Fruit fly (Drosophila melanogaster) whole organism, embryonic: ENCODE data around the gene Prat2.

Experiments
- ATbp ChIP-seq: fragments of 200-800 bp; sonication (Bioruptor generic); optimal IDR thresholded peaks from 2 replicates; lab custom pipeline; 2017; ENCODE audit warnings: missing biosample characterization, mild to moderate bottlenecking, missing genetic modification characterization, missing genetic modification reagents
- CG11695 ChIP-seq: fragments of 200-800 bp; sonication (Bioruptor generic); IDR thresholded peaks from 3 replicates; pipeline ENCODE4 v1.3.6; 2022; ENCODE audit warnings: missing biosample characterization, missing genetic modification characterization
- CG12155 ChIP-seq: fragments of 200-800 bp; sonication (Bioruptor generic); optimal IDR thresholded peaks from 3 replicates; lab custom pipeline; 2016; ENCODE audit warnings: missing biosample characterization, missing genetic modification characterization
- CG13287 ChIP-seq: fragments of 200-800 bp; sonication (Bioruptor generic); IDR thresholded peaks from 2 replicates; pipeline ENCODE4 v1.3.6; 2022; ENCODE audit warnings: missing biosample characterization, missing genetic modification characterization; ENCODE audit not compliant: partially characterized antibody
- CG17802 ChIP-seq: fragments of 200-800 bp; sonication (Bioruptor generic); optimal IDR thresholded peaks from 2 replicates; lab custom pipeline; 2018; ENCODE audit warnings: missing biosample characterization, mild to moderate bottlenecking, missing genetic modification characterization, moderate library complexity
- CG2116 ChIP-seq: fragments of 200-800 bp; sonication (Bioruptor generic); optimal IDR thresholded peaks from 3 replicates; lab custom pipeline; 2018; ENCODE audit warnings: missing biosample characterization, mild to moderate bottlenecking, missing genetic modification characterization
- CG3163 ChIP-seq: fragments of 200-800 bp; sonication (Bioruptor generic); optimal IDR thresholded peaks from 3 replicates; lab custom pipeline; 2016; ENCODE audit warnings: missing biosample characterization, missing genetic modification characterization
- CG32532 ChIP-seq: fragments of 200-800 bp; sonication (Bioruptor generic); IDR thresholded peaks from 2 replicates; pipeline ENCODE4 v1.3.6; 2022; ENCODE audit warnings: missing biosample characterization, missing genetic modification characterization
- CG43689 ChIP-seq: fragments of 200-800 bp; sonication (Bioruptor generic); IDR thresholded peaks from 2 replicates; pipeline ENCODE4 v1.3.6; 2022; ENCODE audit warnings: missing biosample characterization, missing genetic modification characterization
- CG4854 ChIP-seq: fragments of 200-800 bp; sonication (Bioruptor generic); optimal IDR thresholded peaks from 2 replicates; lab custom pipeline; 2016; ENCODE audit warnings: missing biosample characterization, missing genetic modification characterization, inconsistent platforms
- CG7357 ChIP-seq: fragments of 200-800 bp; sonication (Bioruptor generic); IDR thresholded peaks from 3 replicates; pipeline ENCODE4 v1.3.6; 2022; ENCODE audit warnings: missing biosample characterization, missing genetic modification characterization
- CG7556 ChIP-seq: fragments of 200-800 bp; sonication (Bioruptor generic); optimal IDR thresholded peaks from 2 replicates; lab custom pipeline; 2017; ENCODE audit warnings: missing biosample characterization, mild to moderate bottlenecking, missing genetic modification characterization
- CG8089 ChIP-seq: fragments of 200-800 bp; sonication (Bioruptor generic); optimal IDR thresholded peaks from 3 replicates; lab custom pipeline; 2016; ENCODE audit warnings: missing biosample characterization, missing genetic modification characterization
- CG9876 ChIP-seq: fragments of 200-800 bp; sonication (Bioruptor generic); optimal IDR thresholded peaks from 2 replicates; lab custom pipeline; 2016; ENCODE audit warnings: missing biosample characterization, missing genetic modification characterization
- Chrac-16 ChIP-seq: fragments of 200-800 bp; sonication (Bioruptor generic); optimal IDR thresholded peaks from 3 replicates; lab custom pipeline; 2016; ENCODE audit warnings: missing biosample characterization, missing genetic modification characterization
- D ChIP-seq, 2 experiments: fragments of 200-800 bp in 1 of 2; fragments of >200 bp in 1 of 2; sonication (Bioruptor generic) in 1 of 2; optimal IDR thresholded peaks; 2 replicates in 1 of 2; 3 replicates in 1 of 2; lab custom pipeline; 2017; ENCODE audit warnings: mild to moderate bottlenecking in 1 of 2, missing biosample characterization in 1 of 2, missing genetic modification characterization in 1 of 2, missing genetic modification reagents in 1 of 2
- Dip2 ChIP-seq: fragments of 200-800 bp; sonication (Bioruptor generic); IDR thresholded peaks from 2 replicates; pipeline ENCODE4 v1.3.6; 2022; ENCODE audit warnings: missing biosample characterization, missing genetic modification characterization
- Dref ChIP-seq: fragments of 200-800 bp; sonication (Bioruptor generic); IDR thresholded peaks from 2 replicates; pipeline ENCODE4 v1.3.6; 2022; ENCODE audit warnings: missing biosample characterization, missing genetic modification characterization
- ERR ChIP-seq: fragments of 200-800 bp; sonication (Bioruptor generic); optimal IDR thresholded peaks from 2 replicates; lab custom pipeline; 2016; ENCODE audit warnings: missing biosample characterization, missing genetic modification characterization
- Hsf ChIP-seq: fragments of 200-800 bp; sonication (Bioruptor generic); optimal IDR thresholded peaks from 3 replicates; lab custom pipeline; 2016; ENCODE audit warnings: missing biosample characterization, missing genetic modification characterization
- Kr ChIP-seq: fragments of 200-800 bp; sonication (Bioruptor generic); optimal IDR thresholded peaks from 2 replicates; lab custom pipeline; 2017; ENCODE audit warnings: missing biosample characterization, mild to moderate bottlenecking, missing genetic modification characterization
- Lhr ChIP-seq: fragments of 200-800 bp; sonication (Bioruptor generic); optimal IDR thresholded peaks from 3 replicates; lab custom pipeline; 2017; ENCODE audit warnings: mild to moderate bottlenecking, missing biosample characterization, missing genetic modification reagents, missing genetic modification characterization
- Lim3 ChIP-seq: fragments of 200-800 bp; sonication (Bioruptor generic); IDR thresholded peaks from 2 replicates; pipeline ENCODE4 v1.3.6; 2022; ENCODE audit warnings: missing biosample characterization, missing genetic modification characterization
- Scr ChIP-seq: fragments of 200-800 bp; sonication (Bioruptor generic); IDR thresholded peaks from 2 replicates; pipeline ENCODE4 v1.3.6; 2022; ENCODE audit warnings: missing biosample characterization, missing genetic modification characterization; ENCODE audit not compliant: partially characterized antibody
- Sox100B ChIP-seq: fragments of 200-800 bp; sonication (Bioruptor generic); optimal IDR thresholded peaks from 3 replicates; lab custom pipeline; 2018; ENCODE audit warnings: missing biosample characterization, mild to moderate bottlenecking, missing genetic modification characterization
- Trl ChIP-seq, 3 experiments: fragments of >200 bp in 2 of 3; fragments of 200-800 bp in 1 of 3; sonication (Bioruptor generic) in 1 of 3; optimal IDR thresholded peaks; 2 replicates in 1 of 3; 3 replicates in 2 of 3; lab custom pipeline; 2016 to 2017; ENCODE audit warnings: missing biosample characterization in 1 of 3, missing genetic modification characterization in 1 of 3
- ara ChIP-seq: fragments of 200-800 bp; sonication (Bioruptor generic); IDR thresholded peaks from 2 replicates; pipeline ENCODE4 v1.3.6; 2022; ENCODE audit warnings: missing biosample characterization, missing genetic modification characterization
- da ChIP-seq: fragments of 200-800 bp; sonication (Bioruptor generic); optimal IDR thresholded peaks from 2 replicates; lab custom pipeline; 2016; ENCODE audit warnings: missing biosample characterization, missing genetic modification characterization
- ewg ChIP-seq: fragments of 200-800 bp; sonication (Bioruptor generic); optimal IDR thresholded peaks from 3 replicates; lab custom pipeline; 2017; ENCODE audit warnings: mild to moderate bottlenecking, missing biosample characterization, missing genetic modification reagents, missing genetic modification characterization
- fd3F ChIP-seq: fragments of 200-800 bp; sonication (Bioruptor generic); optimal IDR thresholded peaks from 2 replicates; lab custom pipeline; 2018; ENCODE audit warnings: missing biosample characterization, mild to moderate bottlenecking, missing genetic modification characterization, moderate library complexity
- fru ChIP-seq: fragments of >200 bp; optimal IDR thresholded peaks from 2 replicates; lab custom pipeline; 2017
- lab ChIP-seq: fragments of 200-800 bp; sonication (Bioruptor generic); optimal IDR thresholded peaks from 3 replicates; lab custom pipeline; 2017; ENCODE audit warnings: missing biosample characterization, missing genetic modification characterization, mild to moderate bottlenecking, moderate library complexity, missing genetic modification reagents
- mam ChIP-seq: fragments of 200-800 bp; sonication (Bioruptor generic); optimal IDR thresholded peaks from 3 replicates; lab custom pipeline; 2016; ENCODE audit warnings: missing biosample characterization, missing genetic modification characterization
- mld ChIP-seq: fragments of 200-800 bp; sonication (Bioruptor generic); IDR thresholded peaks from 3 replicates; pipeline ENCODE4 v1.3.6; 2022; ENCODE audit warnings: missing biosample characterization, missing genetic modification characterization; ENCODE audit not compliant: partially characterized antibody
- nerfin-2 ChIP-seq: fragments of 200-800 bp; sonication (Bioruptor generic); IDR thresholded peaks from 2 replicates; pipeline ENCODE4 v1.3.6; 2022; ENCODE audit warnings: missing biosample characterization, missing genetic modification characterization; ENCODE audit not compliant: partially characterized antibody
- nom ChIP-seq: fragments of 200-800 bp; sonication (Bioruptor generic); optimal IDR thresholded peaks from 2 replicates; lab custom pipeline; 2017; ENCODE audit warnings: missing biosample characterization, missing genetic modification characterization, mild to moderate bottlenecking, moderate library complexity, missing genetic modification reagents
- p53 ChIP-seq: fragments of 200-800 bp; sonication (Bioruptor generic); optimal IDR thresholded peaks from 2 replicates; lab custom pipeline; 2016; ENCODE audit warnings: missing biosample characterization, missing genetic modification characterization
- pb ChIP-seq: fragments of 200-800 bp; sonication (Bioruptor generic); optimal IDR thresholded peaks from 3 replicates; lab custom pipeline; 2016; ENCODE audit warnings: missing biosample characterization, missing genetic modification characterization
- sd ChIP-seq: fragments of 200-800 bp; sonication (Bioruptor generic); optimal IDR thresholded peaks from 3 replicates; lab custom pipeline; 2018; ENCODE audit warnings: missing biosample characterization, mild to moderate bottlenecking, missing genetic modification characterization, moderate library complexity
- sisA ChIP-seq: fragments of 200-800 bp; sonication (Bioruptor generic); IDR thresholded peaks from 2 replicates; pipeline ENCODE4 v1.3.6; 2022; ENCODE audit warnings: missing biosample characterization, missing genetic modification characterization
- sug ChIP-seq: fragments of 200-800 bp; optimal IDR thresholded peaks from 2 replicates; lab custom pipeline; 2019; ENCODE audit warnings: missing biosample characterization, mild to moderate bottlenecking, missing genetic modification characterization, moderate library complexity
- tio ChIP-seq: fragments of 200-800 bp; sonication (Bioruptor generic); optimal IDR thresholded peaks from 2 replicates; lab custom pipeline; 2017; ENCODE audit warnings: missing biosample characterization, missing genetic modification characterization, inconsistent platforms
- ttk ChIP-seq: fragments of 200-800 bp; sonication (Bioruptor generic); IDR thresholded peaks from 2 replicates; pipeline ENCODE4 v2.1.2; 2022; ENCODE audit warnings: missing biosample characterization, missing genetic modification characterization
- unpg ChIP-seq: fragments of 200-800 bp; sonication (Bioruptor generic); optimal IDR thresholded peaks from 3 replicates; lab custom pipeline; 2018; ENCODE audit warnings: missing biosample characterization, mild to moderate bottlenecking, missing genetic modification characterization, moderate library complexity
- usp ChIP-seq: fragments of >200 bp; optimal IDR thresholded peaks from 2 replicates; lab custom pipeline; 2017; ENCODE audit warnings: missing biosample characterization, missing genetic modification characterization
- yki ChIP-seq: fragments of >200 bp; optimal IDR thresholded peaks from 3 replicates; lab custom pipeline; 2018
- zen2 ChIP-seq: fragments of 200-800 bp; sonication (Bioruptor generic); IDR thresholded peaks from 3 replicates; pipeline ENCODE4 v1.3.6; 2022; ENCODE audit warnings: missing biosample characterization, missing genetic modification characterization; ENCODE audit not compliant: partially characterized antibody
- zf30C ChIP-seq: fragments of 200-800 bp; sonication (Bioruptor generic); optimal IDR thresholded peaks from 3 replicates; lab custom pipeline; 2018; ENCODE audit warnings: missing biosample characterization, mild to moderate bottlenecking, missing genetic modification characterization

Gene Prat2

dm6 chr3L:6955254-6956229, 40.9 kb upstream of the Prat2 start, which contains the start of the genes CG10077 and CG9948 (continued):
- TF ChIP-seq CG3163 (GFP tag; lab: Kevin White, UChicago) (no peak), da (GFP tag; lab: Kevin White, UChicago) (peak; percentile 29), CG17802 (tag; lab: Kevin White, UChicago) (peak; percentile 55), zf30C (no peak), CG13287 (GFP tag; lab: Robert Waterston, UW) (peak; percentile 78), p53 (GFP tag; lab: Kevin White, UChicago) (no peak), CG32532 (GFP tag; lab: Robert Waterston, UW) (peak; percentile 95), ara (peak; percentile 86), CG12155 (GFP tag; lab: Kevin White, UChicago) (peak; percentile 80), CG2116 (peak; percentile 78), ttk (peak; percentile 85), Sox100B (GFP tag; lab: Kevin White, UChicago) (peak; percentile 79), ATbp (GFP tag; lab: Kevin White, UChicago) (peak; percentile 86), tio (no peak), nom (GFP tag; lab: Kevin White, UChicago) (peak; percentile 83), ERR (GFP tag; lab: Kevin White, UChicago) (peak; percentile 21), unpg (GFP tag; lab: Kevin White, UChicago) (peak; percentile 93), yki (no peak), nerfin-2 (GFP tag; lab: Robert Waterston, UW) (peak; percentile 76), sd (tag; lab: Kevin White, UChicago) (peak; percentile 98), D (optimal IDR thresholded peaks at IDR 0.05; lab: Kevin White, UChicago) (no peak), D (GFP tag; optimal IDR thresholded peaks at IDR 0.05; lab: Kevin White, UChicago) (peak; percentile 76), fru (lab: Kevin White, UChicago) (no peak), Dref (GFP tag; lab: Robert Waterston, UW) (peak; percentile 87), mld (GFP tag; lab: Robert Waterston, UW) (peak; percentile 68; the same call in 1 of the 3 replicates), Kr (GFP tag; lab: Kevin White, UChicago) (no peak), CG7556 (GFP tag; lab: Kevin White, UChicago) (peak; percentile 84), usp (no peak), zen2 (no peak; the same call in 2 of the 3 replicates), lab (peak; percentile 93), Chrac-16 (GFP tag; lab: Kevin White, UChicago) (peak; percentile 91), Hsf (GFP tag; lab: Kevin White, UChicago) (peak; percentile 87), CG9876 (GFP tag; lab: Kevin White, UChicago) (no peak), ewg (GFP tag; lab: Kevin White, UChicago) (peak; percentile 72), CG7357 (GFP tag; lab: Robert Waterston, UW) (peak; percentile 77), Scr (GFP tag; lab: Robert Waterston, UW) (peak; percentile 86), Trl (optimal IDR thresholded peaks at IDR 0.05; lab: Kevin White, UChicago) (no peak), Trl (GFP tag; optimal IDR thresholded peaks at IDR 0.05; lab: Kevin White, UChicago) (peak; percentile 60), CG43689 (peak; percentile 64), CG11695 (GFP tag; lab: Robert Waterston, UW) (peak; percentile 85), sug (peak; percentile 87), CG4854 (GFP tag; lab: Kevin White, UChicago) (peak; percentile 69), fd3F (GFP tag; lab: Kevin White, UChicago) (peak; percentile 85), pb (no peak), mam (GFP tag; lab: Kevin White, UChicago) (peak; percentile 68), sisA (peak; percentile 93), Lhr (GFP tag; lab: Kevin White, UChicago) (peak; percentile 10), Dip2 (GFP tag; lab: Robert Waterston, UW) (no peak), CG8089 (no peak), Lim3 (GFP tag; lab: Robert Waterston, UW) (peak; percentile 55)
